Worm (Caenorhabditis elegans) whole organism, L4 larva: Measurements from ENCODE around the gene egl-5.

ENCODE experiments used
- F49E8.2 ChIP-seq: sonication (generic microtip); optimal IDR thresholded peaks from 2 replicates; lab custom pipeline; 2016; ENCODE audit warnings: missing compliant biosample characterization, mild to moderate bottlenecking, missing genetic modification characterization, borderline replicate concordance
- ama-1 ChIP-seq: fragments of 150-350 bp; optimal IDR thresholded peaks from 2 replicates; lab custom pipeline; 2014; ENCODE audit warnings: inconsistent platforms, mixed read lengths
- daf-12 ChIP-seq: fragments of 150-350 bp; optimal IDR thresholded peaks from 2 replicates; lab custom pipeline; 2014; ENCODE audit warnings: missing biosample characterization, missing genetic modification reagents, missing genetic modification characterization
- hlh-11 ChIP-seq: fragments of 200-800 bp; sonication (Bioruptor generic); optimal IDR thresholded peaks from 2 replicates; lab custom pipeline; 2018; ENCODE audit warnings: mild to moderate bottlenecking, missing genetic modification characterization, missing compliant biosample characterization
- nhr-11 ChIP-seq: fragments of 150-350 bp; optimal IDR thresholded peaks from 2 replicates; lab custom pipeline; 2014; ENCODE audit warnings: missing biosample characterization, missing genetic modification characterization
- unc-39 ChIP-seq: sonication (generic microtip); optimal IDR thresholded peaks from 2 replicates; lab custom pipeline; 2017; ENCODE audit warnings: missing biosample characterization, missing genetic modification characterization

DNA sequence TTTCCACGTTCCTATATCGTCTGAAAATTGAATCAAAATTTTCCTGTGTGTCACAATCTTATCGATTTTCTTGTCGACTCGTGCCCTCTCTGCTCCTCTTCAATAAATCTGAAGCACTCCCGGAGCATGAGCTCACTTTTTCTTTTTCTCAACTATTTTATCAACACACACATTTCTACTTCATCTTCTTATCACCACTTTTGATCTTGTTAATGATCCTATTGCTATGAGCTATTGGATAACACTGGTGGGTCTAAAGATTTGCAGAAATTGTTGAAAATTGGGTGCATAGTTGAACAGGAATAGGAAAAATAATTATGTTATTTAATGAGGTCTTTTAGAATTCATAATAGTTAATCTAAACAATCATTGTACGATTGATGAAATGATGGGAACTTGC, 8.9 kb upstream of the egl-5 start:
- TF ChIP-seq daf-12 (no peak), unc-39 (tag; lab: Kevin White, UChicago) (no peak), F49E8.2 (tag; lab: Kevin White, UChicago) (no peak), hlh-11 (tag; lab: Kevin White, UChicago) (no peak), nhr-11 (tag; lab: Kevin White, UChicago) (no peak), ama-1 (no peak)
